Fruit fly (Drosophila melanogaster): Measurements from ENCODE around the gene Ostgamma.

Gene Ostgamma

dm6 chr2L:8270916-8271315 lies 37.1 kb downstream of the Ostgamma start (continued):
- TF ChIP-seq CG3919 (GFP tag; optimal IDR thresholded peaks at IDR 0.05) (peak; percentile 65), Hr39 (GFP tag; optimal IDR thresholded peaks at IDR 0.05) (peak; percentile 1), CG11762 (GFP tag; optimal IDR thresholded peaks at IDR 0.05; ENCODE audit: insufficient read depth) (no peak), CG6163 (GFP tag; IDR thresholded peaks at IDR 0.05) (peak; percentile 82), Gug (GFP tag; IDR thresholded peaks at IDR 0.05) (peak; percentile 86), Sox14 (GFP tag; optimal IDR thresholded peaks at IDR 0.05) (peak; percentile 58), CG15336 (GFP tag; IDR thresholded peaks at IDR 0.05) (peak; percentile 92), CG7368 (GFP tag; optimal IDR thresholded peaks at IDR 0.05) (peak; percentile 41), vri (GFP tag; optimal IDR thresholded peaks at IDR 0.05) (peak; percentile 16), CG31627 (GFP tag; optimal IDR thresholded peaks at IDR 0.05) (no peak), net (GFP tag; optimal IDR thresholded peaks at IDR 0.05) (peak; percentile 63), Sox102F (GFP tag; optimal IDR thresholded peaks at IDR 0.05) (peak; percentile 29), salr (GFP tag; optimal IDR thresholded peaks at IDR 0.05) (peak; percentile 29 to 53), CG9139 (GFP tag; optimal IDR thresholded peaks at IDR 0.05) (no peak), fd85E (GFP tag; optimal IDR thresholded peaks at IDR 0.05) (no peak), CG16779 (tag; optimal IDR thresholded peaks at IDR 0.05) (peak; percentile 49), CG10631 (GFP tag; optimal IDR thresholded peaks at IDR 0.05) (peak; percentile 72), Smox (GFP tag; optimal IDR thresholded peaks at IDR 0.05) (no peak), Ets96B (tag; optimal IDR thresholded peaks at IDR 0.05) (peak; percentile 59), Eip78C (GFP tag) (peak; percentile 88), CG8319 (GFP tag; optimal IDR thresholded peaks at IDR 0.05) (peak; percentile 24), acj6 (GFP tag; optimal IDR thresholded peaks at IDR 0.05) (peak; percentile 50), CG4318 (GFP tag; optimal IDR thresholded peaks at IDR 0.05) (peak; percentile 17), Sox15 (GFP tag; optimal IDR thresholded peaks at IDR 0.05) (no peak), CG32006 (GFP tag; optimal IDR thresholded peaks at IDR 0.05) (peak; percentile 85), Eip93F (GFP tag; optimal IDR thresholded peaks at IDR 0.05) (no peak), CG11902 (GFP tag; optimal IDR thresholded peaks at IDR 0.05) (no peak), Ets21C (GFP tag; optimal IDR thresholded peaks at IDR 0.05) (no peak), lz (GFP tag; optimal IDR thresholded peaks at IDR 0.05) (peak; percentile 8), CG34406 (GFP tag; optimal IDR thresholded peaks at IDR 0.05) (peak; percentile 27), Blimp-1 (GFP tag; optimal IDR thresholded peaks at IDR 0.05) (no peak), Hr38 (GFP tag; optimal IDR thresholded peaks at IDR 0.05) (no peak), CG11294 (GFP tag; IDR thresholded peaks at IDR 0.05) (peak; percentile 57), CG1621 (tag; optimal IDR thresholded peaks at IDR 0.05) (peak; percentile 63)

dm6 chr2L:8268679-8269078 lies 39.3 kb downstream of the Ostgamma start:
- TF ChIP-seq CG6808 (GFP tag; optimal IDR thresholded peaks at IDR 0.05) (no peak), dac (GFP tag; optimal IDR thresholded peaks at IDR 0.05) (no peak), dsx (GFP tag; optimal IDR thresholded peaks at IDR 0.05; ENCODE audit: poor library complexity, severe bottlenecking) (no peak), eg (GFP tag; IDR thresholded peaks at IDR 0.05) (no peak), fd59A (GFP tag; optimal IDR thresholded peaks at IDR 0.05) (no peak), CG32006 (GFP tag; optimal IDR thresholded peaks at IDR 0.05) (no peak), Gug (GFP tag; IDR thresholded peaks at IDR 0.05) (no peak), topi (GFP tag; optimal IDR thresholded peaks at IDR 0.05) (no peak), CG3032 (tag; optimal IDR thresholded peaks at IDR 0.05) (no peak), Ets96B (tag; optimal IDR thresholded peaks at IDR 0.05) (no peak), esn (GFP tag; optimal IDR thresholded peaks at IDR 0.05) (no peak)

Measured in whole organism, prepupa.